Fruit fly (Drosophila melanogaster) S2 (cell line): ENCODE results near the gene CG3434.

Experiments used
- CG8478 ChIP-seq: fragments of >200 bp; optimal IDR thresholded peaks from 2 replicates; lab custom pipeline; 2018
- CTCF ChIP-seq, 2 experiments: fragments of >200 bp; optimal IDR thresholded peaks; 2 replicates each; lab custom pipeline; 2018

Gene CG3434

dm6 chr3L:9460775-9461491 lies at the start of gene CG3434, which contains the start of gene CG44838:
TSS of gene CG3434 (minus strand) at chr3L:9460799.
TSS of gene CG44838 (plus strand) at chr3L:9461050.
- TF ChIP-seq CG8478 (no peak), CTCF (optimal IDR thresholded peaks at IDR 0.05; lab: Kevin White, UChicago) (peak in 1 of 2 experiments; percentile 20)

DNA sequence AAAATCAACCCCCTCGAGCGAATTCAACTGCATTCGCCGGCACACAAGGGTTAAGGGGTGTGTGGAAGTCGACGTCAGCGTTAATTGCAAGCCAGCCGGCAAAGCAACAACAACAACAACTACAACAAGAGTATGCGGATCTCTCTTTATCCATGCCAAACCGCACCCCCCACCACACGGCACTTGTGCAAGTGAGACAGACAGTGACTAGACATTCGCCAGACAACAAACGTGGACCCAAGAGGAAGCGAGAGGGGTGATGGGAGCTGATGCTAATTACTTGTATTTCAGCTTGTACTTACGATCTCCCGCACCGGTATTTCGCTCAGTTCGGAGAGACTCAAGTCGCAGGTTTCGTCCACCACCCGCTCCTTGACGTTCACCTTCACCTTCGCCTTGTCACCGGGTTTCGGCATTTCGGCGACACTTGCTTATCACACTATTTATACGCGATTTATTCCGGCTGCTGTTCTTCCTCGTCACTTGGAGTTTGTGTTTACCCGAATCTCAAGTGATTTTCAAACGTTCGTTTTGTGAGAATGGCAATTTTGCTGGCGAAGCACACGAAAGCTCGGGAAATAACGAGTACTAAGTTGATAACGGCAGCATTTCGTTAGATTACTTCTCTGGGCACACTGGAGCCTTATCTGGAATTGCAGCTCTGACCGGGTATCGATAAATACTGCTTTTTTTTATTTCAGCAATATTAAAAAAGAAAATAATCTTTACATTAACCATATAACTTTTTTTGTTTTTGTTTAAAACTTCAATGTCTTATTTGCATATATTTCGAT lies 48.6 kb upstream of the CG3434 start, which contains the start of gene CG3408:
CG3408 (minus strand) TSS at position 547 of the 794 bp plus-strand sequence.
- TF ChIP-seq CTCF (optimal IDR thresholded peaks at IDR 0.05; lab: Kevin White, UChicago) (no peak), CG8478 (no peak)

dm6 chr3L:9508653-9509036 lies 48.0 kb upstream of the CG3434 start:
- TF ChIP-seq CG8478 (no peak), CTCF (optimal IDR thresholded peaks at IDR 0.05; lab: Kevin White, UChicago) (no peak)

- TF ChIP-seq CG8478 (no peak), CTCF (optimal IDR thresholded peaks at IDR 0.05; lab: Kevin White, UChicago) (no peak)
Measured at dm6 chr3L:9506421-9506820, 45.8 kb upstream of the CG3434 start.

dm6 chr3L:9505713-9506062 lies 45.1 kb upstream of the CG3434 start:
- TF ChIP-seq CG8478: no peak
- TF ChIP-seq CTCF (optimal IDR thresholded peaks at IDR 0.05; lab: Kevin White, UChicago): no peak

dm6 chr3L:9505007-9505712 lies 44.6 kb upstream of the CG3434 start, which contains the start of gene path:
TSS of gene path (minus strand) at chr3L:9505328.
- TF ChIP-seq CG8478 (no peak), CTCF (optimal IDR thresholded peaks at IDR 0.05; lab: Kevin White, UChicago) (no peak)

DNA sequence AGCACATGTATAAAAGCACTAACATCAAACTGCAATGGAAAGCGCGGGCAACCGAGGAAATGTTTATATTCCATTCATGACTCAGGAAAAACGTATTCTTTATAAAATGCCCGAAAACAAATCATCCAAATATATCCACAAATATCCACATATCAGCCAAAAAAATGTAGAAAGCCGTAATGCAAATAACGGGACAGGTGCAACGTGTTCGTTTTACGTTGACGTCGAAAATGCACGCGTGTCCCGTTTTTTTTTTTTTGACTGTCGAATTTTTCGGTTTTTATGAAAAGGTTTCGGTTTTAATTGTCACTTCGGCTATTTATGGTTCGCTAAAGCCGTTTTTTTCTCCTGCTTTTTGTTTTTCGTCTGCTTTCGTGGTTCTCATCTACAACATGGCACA lies 43.9 kb upstream of the CG3434 start:
- TF ChIP-seq CTCF (optimal IDR thresholded peaks at IDR 0.05; lab: Kevin White, UChicago) (no peak), CG8478 (no peak)

dm6 chr3L:9503552-9504317 lies 43.1 kb upstream of the CG3434 start:
- TF ChIP-seq CG8478 (no peak), CTCF (optimal IDR thresholded peaks at IDR 0.05; lab: Kevin White, UChicago) (no peak)

DNA sequence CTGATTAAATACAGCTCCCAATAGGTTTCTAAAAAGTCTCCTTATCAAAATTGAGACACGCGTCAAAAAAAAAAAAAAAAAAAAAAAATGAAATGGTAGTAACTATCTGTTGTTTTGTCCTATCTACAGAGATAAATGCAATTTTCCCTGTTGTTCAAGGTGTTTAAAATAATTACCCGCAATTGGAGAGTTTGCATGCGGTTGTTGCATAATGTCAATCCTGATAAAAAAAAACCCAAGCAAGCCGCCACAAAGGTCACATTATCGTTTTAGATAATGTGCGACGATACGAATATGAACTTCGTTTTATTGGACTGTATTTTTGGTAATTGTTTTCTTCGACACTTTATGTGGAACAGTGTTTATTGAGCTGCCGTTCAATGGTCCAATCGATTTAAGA lies 42.3 kb upstream of the CG3434 start:
- TF ChIP-seq CG8478 (no peak), CTCF (optimal IDR thresholded peaks at IDR 0.05; lab: Kevin White, UChicago) (no peak)

dm6 chr3L:9502294-9502693 lies 41.7 kb upstream of the CG3434 start:
- TF ChIP-seq CTCF (optimal IDR thresholded peaks at IDR 0.05; lab: Kevin White, UChicago) (no peak), CG8478 (no peak)

DNA sequence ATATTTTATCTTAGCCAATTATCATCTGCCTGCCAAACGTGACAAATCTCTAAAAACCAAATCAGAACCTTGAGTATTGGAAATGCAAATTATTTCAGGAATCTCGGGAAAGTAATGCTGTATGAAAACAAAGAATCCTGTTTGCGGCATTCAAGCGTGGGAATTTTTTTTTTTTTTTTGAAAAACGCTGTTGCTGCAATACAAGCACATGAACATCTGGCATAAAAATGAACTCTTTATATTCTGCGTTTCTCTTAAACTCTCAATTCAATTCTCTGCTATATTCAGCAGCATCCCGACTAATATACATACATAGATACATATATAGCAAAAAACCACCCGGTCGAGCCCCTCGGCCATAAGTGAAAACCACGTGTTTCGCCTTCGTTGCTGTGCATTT lies 40.7 kb upstream of the CG3434 start:
- TF ChIP-seq CG8478 (no peak), CTCF (optimal IDR thresholded peaks at IDR 0.05; lab: Kevin White, UChicago) (no peak)

DNA sequence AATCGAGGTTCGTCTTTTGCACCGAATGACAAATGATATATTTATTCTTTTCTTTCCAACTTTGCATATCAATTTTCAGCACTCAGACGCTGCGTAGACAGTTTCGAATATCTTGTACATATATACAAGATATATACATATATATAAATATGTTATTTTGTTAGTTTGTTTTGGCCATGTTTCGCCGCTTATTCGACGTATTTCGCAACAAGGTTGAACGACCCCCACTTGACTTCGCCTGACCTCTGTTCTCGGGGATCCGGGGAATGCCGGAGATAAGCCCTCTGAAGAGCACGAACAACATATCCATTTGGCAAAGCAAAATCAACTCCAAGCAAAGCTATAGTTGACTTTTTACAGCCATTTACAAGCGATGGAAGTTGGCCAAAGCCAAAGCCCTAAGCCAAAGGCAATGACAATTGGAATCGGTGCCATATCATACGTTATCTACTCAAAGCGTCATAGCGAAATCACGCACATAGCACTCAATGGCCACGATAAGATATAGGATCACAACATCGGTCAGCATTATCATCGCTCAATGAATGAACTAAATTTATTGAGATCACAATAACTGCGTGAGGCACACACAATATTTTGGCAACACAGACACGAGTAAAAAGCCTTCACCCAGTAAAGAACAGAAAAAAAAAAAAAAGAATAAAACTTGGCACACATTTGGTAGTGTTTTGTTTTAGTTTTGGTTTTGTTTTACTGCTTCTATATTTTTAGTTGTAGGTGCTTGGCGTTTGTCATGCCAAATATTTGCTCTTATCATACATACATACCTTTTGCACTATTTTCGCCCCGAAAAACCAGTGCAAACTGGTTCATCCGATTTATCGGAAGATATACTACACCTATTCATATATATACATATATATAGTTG lies 39.6 kb upstream of the CG3434 start:
- no peak for TF ChIP-seq CG8478
- TF ChIP-seq CTCF (optimal IDR thresholded peaks at IDR 0.05; lab: Kevin White, UChicago): no peak

- TF ChIP-seq CG8478 (no peak), CTCF (optimal IDR thresholded peaks at IDR 0.05; lab: Kevin White, UChicago) (no peak)
Measured at dm6 chr3L:9497981-9498619, 37.5 kb upstream of the CG3434 start.

DNA sequence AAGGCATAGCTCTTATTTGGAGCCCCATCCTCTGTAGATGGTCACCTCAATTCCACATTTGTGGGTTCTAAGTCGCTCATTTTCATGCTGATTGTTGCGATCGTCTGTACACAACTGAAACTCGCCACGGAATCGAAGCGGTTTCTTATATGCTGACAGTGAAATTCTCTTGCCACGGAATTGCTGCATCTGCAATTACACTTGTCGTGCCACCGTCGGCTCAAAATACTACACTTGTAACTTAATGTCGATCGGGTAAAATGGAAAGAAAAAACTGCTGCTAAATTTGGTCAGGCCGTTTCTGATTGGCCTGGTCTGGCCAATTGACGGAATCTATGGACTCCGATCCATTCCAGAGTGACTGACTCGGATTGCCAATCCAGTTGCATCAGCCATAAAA lies 36.6 kb upstream of the CG3434 start:
- TF ChIP-seq CTCF (optimal IDR thresholded peaks at IDR 0.05; lab: Kevin White, UChicago) (no peak), CG8478 (no peak)
